Worm (Caenorhabditis elegans): ENCODE measurements around the gene T05B4.8.

The T05B4.8 gene

DNA sequence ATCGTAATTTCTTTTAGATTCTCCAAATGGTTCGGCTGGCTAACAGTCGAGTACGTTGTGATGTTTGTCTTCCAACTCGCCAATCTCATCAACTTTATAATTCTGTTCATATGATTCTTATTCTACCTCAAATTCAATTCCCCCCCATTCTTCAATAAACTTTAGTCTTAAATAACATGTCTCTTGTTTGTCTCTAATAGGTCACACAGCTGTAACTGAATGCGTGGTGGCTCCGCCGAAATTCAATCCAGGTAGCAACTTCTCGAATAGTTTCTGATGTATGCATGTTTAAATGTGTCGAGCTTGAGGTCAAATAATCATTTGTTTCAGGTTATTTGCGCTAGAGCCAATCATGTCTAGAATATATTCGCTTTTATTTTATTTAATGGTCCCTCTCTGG, 22.7 kb upstream of the T05B4.8 start, which contains the start of gene lgc-29:
TSS of gene lgc-29 (plus strand) at position 301 of the 400 bp plus-strand sequence.
- no peak for TF ChIP-seq nhr-77 (tag; optimal IDR thresholded peaks at IDR 0.05)

- no peak for TF ChIP-seq snu-23 (GFP tag; optimal IDR thresholded peaks at IDR 0.05)
- no peak for TF ChIP-seq xbp-1 (tag; optimal IDR thresholded peaks at IDR 0.05)
- TF ChIP-seq mep-1 (tag; optimal IDR thresholded peaks at IDR 0.05): no peak
- no peak for TF ChIP-seq elt-2 (tag; optimal IDR thresholded peaks at IDR 0.05)
- no peak for TF ChIP-seq dsc-1 (tag; optimal IDR thresholded peaks at IDR 0.05)
- no peak for TF ChIP-seq aly-2 (tag; optimal IDR thresholded peaks at IDR 0.05)
Measured at ce11 chrV:4134728-4135127, 18.8 kb upstream of the T05B4.8 start, which contains the start of gene lgc-1. Gene lgc-1 (plus strand): TSS chrV:4135028.

DNA sequence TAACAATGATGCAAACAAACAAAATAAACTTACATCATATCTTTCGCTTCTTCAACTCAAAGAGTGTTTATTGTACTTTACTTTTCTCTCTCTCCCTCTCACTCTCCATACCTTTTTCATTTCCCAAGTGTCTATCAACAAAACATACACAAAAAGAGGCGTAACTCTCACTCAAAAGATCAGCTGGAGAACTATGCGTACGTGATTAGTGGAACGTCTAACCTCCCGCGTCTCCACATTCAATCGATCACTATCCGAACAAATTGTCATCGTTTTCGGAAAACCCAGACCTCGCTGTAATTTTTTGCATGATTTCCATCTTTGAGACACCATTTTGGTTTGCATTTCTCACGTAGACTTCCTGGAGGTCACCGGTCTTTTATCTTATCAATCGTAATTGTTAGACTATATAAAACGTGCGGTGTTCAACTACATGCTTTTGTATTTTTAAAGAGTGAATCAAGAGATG, 15.5 kb upstream of the T05B4.8 start, which contains the start of gene nhr-57:
TSS of gene nhr-57 (plus strand) at position 419 of the 469 bp plus-strand sequence.
- peak; percentile 64 for TF ChIP-seq fos-1 (tag; optimal IDR thresholded peaks at IDR 0.05)
- TF ChIP-seq elt-3 (tag; optimal IDR thresholded peaks at IDR 0.05): peak in 3 of 6 experiments; percentile 39 to 98 (median 89)
- no peak for TF ChIP-seq ceh-8 (GFP tag; optimal IDR thresholded peaks at IDR 0.05)
- TF ChIP-seq grh-1 (GFP tag; IDR thresholded peaks at IDR 0.05): peak; percentile 57
- no peak for TF ChIP-seq ztf-11 (tag; optimal IDR thresholded peaks at IDR 0.05)
- peak; percentile 9 for TF ChIP-seq lin-13 (GFP tag; optimal IDR thresholded peaks at IDR 0.05)
- TF ChIP-seq nhr-20 (tag; optimal IDR thresholded peaks at IDR 0.05): peak; percentile 92
- TF ChIP-seq zag-1 (tag; optimal IDR thresholded peaks at IDR 0.05): no peak
- TF ChIP-seq pax-3 (tag; optimal IDR thresholded peaks at IDR 0.05): peak; percentile 45
- TF ChIP-seq rnt-1 (tag; optimal IDR thresholded peaks at IDR 0.05): no peak
- no peak for TF ChIP-seq unc-98 (GFP tag; IDR thresholded peaks at IDR 0.05)
- TF ChIP-seq snpc-4 (tag; optimal IDR thresholded peaks at IDR 0.05): no peak
- peak; percentile 79 for TF ChIP-seq nhr-90 (tag; optimal IDR thresholded peaks at IDR 0.05; ENCODE audit: poor library complexity)
- TF ChIP-seq nhr-19 (GFP tag; conservative IDR thresholded peaks at IDR 0.05): peak; percentile 79
- TF ChIP-seq ces-1 (GFP tag; optimal IDR thresholded peaks at IDR 0.05): no peak
- peak; percentile 95 for TF ChIP-seq nhr-85 (tag)
- peak in 1 of 2 experiments; percentile 77 for TF ChIP-seq mdl-1 (tag; optimal IDR thresholded peaks at IDR 0.05)
- peak; percentile 76 for TF ChIP-seq snu-23 (GFP tag; optimal IDR thresholded peaks at IDR 0.05)
- peak; percentile 74 for TF ChIP-seq tbx-2 (tag; optimal IDR thresholded peaks at IDR 0.05)
- TF ChIP-seq elt-2 (tag; optimal IDR thresholded peaks at IDR 0.05): peak; percentile 43
- no peak for TF ChIP-seq ama-1 (optimal IDR thresholded peaks at IDR 0.05)
- no peak for TF ChIP-seq xbp-1 (tag; optimal IDR thresholded peaks at IDR 0.05)
- no peak for TF ChIP-seq dsc-1 (tag; optimal IDR thresholded peaks at IDR 0.05)
- TF ChIP-seq pqm-1 (tag; optimal IDR thresholded peaks at IDR 0.05): no peak
- TF ChIP-seq aha-1 (tag; optimal IDR thresholded peaks at IDR 0.05): peak; percentile 100
- 0 out of 2 replicates have a peak, but pooled peaks have one; percentile 24 for TF ChIP-seq ceh-88 (GFP tag; IDR thresholded peaks at IDR 0.05)
- peak; percentile 84 for TF ChIP-seq nhr-71 (tag; optimal IDR thresholded peaks at IDR 0.05)
- peak; percentile 20 for TF ChIP-seq ztf-4 (tag; optimal IDR thresholded peaks at IDR 0.05)
- no peak for TF ChIP-seq unc-30 (tag; optimal IDR thresholded peaks at IDR 0.05)
- TF ChIP-seq ceh-82 (tag; optimal IDR thresholded peaks at IDR 0.05): peak in 1 of 3 experiments; percentile 32
- TF ChIP-seq zip-4 (GFP tag; optimal IDR thresholded peaks at IDR 0.05): no peak
- TF ChIP-seq isw-1 (GFP tag; IDR thresholded peaks at IDR 0.05): no peak
- no peak for TF ChIP-seq efl-3 (GFP tag; optimal IDR thresholded peaks at IDR 0.05)
- peak; percentile 7 for TF ChIP-seq nhr-237 (tag; optimal IDR thresholded peaks at IDR 0.05)
- TF ChIP-seq fkh-4 (tag; optimal IDR thresholded peaks at IDR 0.05; ENCODE audit: borderline replicate concordance): no peak
- TF ChIP-seq lin-35 (GFP tag; optimal IDR thresholded peaks at IDR 0.05): peak; percentile 29 to 66
- no peak for TF ChIP-seq lin-15B (tag; optimal IDR thresholded peaks at IDR 0.05)
- no peak for TF ChIP-seq Y116A8C.19 (tag; optimal IDR thresholded peaks at IDR 0.05; ENCODE audit: borderline replicate concordance)
- peak; percentile 57 for TF ChIP-seq irx-1 (tag; optimal IDR thresholded peaks at IDR 0.05)
- TF ChIP-seq lir-3 (tag; optimal IDR thresholded peaks at IDR 0.05; ENCODE audit: poor library complexity): peak; percentile 53
- peak; percentile 20 for TF ChIP-seq unc-130 (tag; optimal IDR thresholded peaks at IDR 0.05)
- TF ChIP-seq sup-37 (GFP tag; optimal IDR thresholded peaks at IDR 0.05): peak; percentile 54
- TF ChIP-seq swsn-7 (tag; optimal IDR thresholded peaks at IDR 0.05): peak; percentile 51
- TF ChIP-seq nhr-11 (tag; optimal IDR thresholded peaks at IDR 0.05): no peak
- no peak for TF ChIP-seq ceh-63 (GFP tag; optimal IDR thresholded peaks at IDR 0.05)

Data from whole organism, L1 larva.